Fruit fly (Drosophila melanogaster): Measurements from ENCODE around the gene CG14650.

- no peak for TF ChIP-seq kay (GFP tag; ENCODE audit: borderline replicate concordance)
- no peak for TF ChIP-seq Crg-1 (GFP tag; optimal IDR thresholded peaks at IDR 0.05)
- TF ChIP-seq ovo (GFP tag; optimal IDR thresholded peaks at IDR 0.05): no peak
- TF ChIP-seq Mnt (GFP tag; optimal IDR thresholded peaks at IDR 0.05): no peak
- no peak for TF ChIP-seq Clk (GFP tag; optimal IDR thresholded peaks at IDR 0.05)
- no peak for TF ChIP-seq CG7101 (tag; optimal IDR thresholded peaks at IDR 0.05)
- no peak for TF ChIP-seq toe (GFP tag; optimal IDR thresholded peaks at IDR 0.05)
- TF ChIP-seq Hr96 (GFP tag; optimal IDR thresholded peaks at IDR 0.05): no peak
- no peak for TF ChIP-seq CG33017 (tag; optimal IDR thresholded peaks at IDR 0.05)
- TF ChIP-seq pad (GFP tag; optimal IDR thresholded peaks at IDR 0.05): no peak
- TF ChIP-seq cic (GFP tag; optimal IDR thresholded peaks at IDR 0.05): no peak
- no peak for TF ChIP-seq CG14711 (tag; optimal IDR thresholded peaks at IDR 0.05)
- TF ChIP-seq CG1620 (GFP tag; optimal IDR thresholded peaks at IDR 0.05): no peak
- TF ChIP-seq CG5204 (GFP tag; optimal IDR thresholded peaks at IDR 0.05): no peak
These were observed 38.2 kb downstream of the CG14650 start for dm6 chr3R:4475378-4475777.
